Fruit fly (Drosophila melanogaster) whole organism, prepupa: ENCODE measurements around the gene CG32280.

ENCODE experiments used
- Blimp-1 ChIP-seq: fragments of 200-800 bp; sonication (Bioruptor generic); optimal IDR thresholded peaks from 3 replicates; lab custom pipeline; 2017; ENCODE audit warnings: missing biosample characterization, missing genetic modification characterization, mild to moderate bottlenecking, moderate library complexity, missing genetic modification reagents
- CG10669 ChIP-seq: fragments of 200-800 bp; sonication (Bioruptor generic); optimal IDR thresholded peaks from 3 replicates; lab custom pipeline; 2018; ENCODE audit warnings: missing biosample characterization, mild to moderate bottlenecking, missing genetic modification characterization, moderate library complexity
- CG15336 ChIP-seq: fragments of 200-800 bp; sonication (Bioruptor generic); IDR thresholded peaks from 2 replicates; pipeline ENCODE4 v1.3.6; 2022; ENCODE audit warnings: missing biosample characterization, missing genetic modification characterization
- CG16779 ChIP-seq: fragments of 200-800 bp; sonication (Bioruptor generic); optimal IDR thresholded peaks from 3 replicates; lab custom pipeline; 2017; ENCODE audit warnings: missing biosample characterization, mild to moderate bottlenecking, missing genetic modification characterization
- CG32006 ChIP-seq: fragments of 200-800 bp; sonication (Bioruptor generic); optimal IDR thresholded peaks from 3 replicates; lab custom pipeline; 2017; ENCODE audit warnings: missing biosample characterization, mild to moderate bottlenecking, missing genetic modification characterization
- CG34406 ChIP-seq: fragments of 200-800 bp; sonication (Bioruptor generic); optimal IDR thresholded peaks from 3 replicates; lab custom pipeline; 2016; ENCODE audit warnings: missing biosample characterization, missing genetic modification characterization
- CG4318 ChIP-seq: fragments of 200-800 bp; sonication (Bioruptor generic); optimal IDR thresholded peaks from 3 replicates; lab custom pipeline; 2017; ENCODE audit warnings: missing biosample characterization, mild to moderate bottlenecking, missing genetic modification characterization
- CG6792 ChIP-seq: fragments of 200-800 bp; sonication (Bioruptor generic); optimal IDR thresholded peaks from 3 replicates; lab custom pipeline; 2016; ENCODE audit warnings: missing biosample characterization, missing genetic modification characterization
- CG6808 ChIP-seq: fragments of 200-800 bp; sonication (Bioruptor generic); optimal IDR thresholded peaks from 3 replicates; lab custom pipeline; 2017; ENCODE audit warnings: missing biosample characterization, missing genetic modification characterization, mild to moderate bottlenecking, moderate library complexity, missing genetic modification reagents
- CG7368 ChIP-seq: fragments of 200-800 bp; sonication (Bioruptor generic); optimal IDR thresholded peaks from 3 replicates; lab custom pipeline; 2016; ENCODE audit warnings: missing biosample characterization, missing genetic modification characterization
- CG8319 ChIP-seq: fragments of 200-800 bp; sonication (Bioruptor generic); optimal IDR thresholded peaks from 3 replicates; lab custom pipeline; 2016; ENCODE audit warnings: missing biosample characterization, missing genetic modification characterization
- CG8632 ChIP-seq: fragments of 200-800 bp; sonication (Bioruptor generic); optimal IDR thresholded peaks from 3 replicates; lab custom pipeline; 2016; ENCODE audit warnings: missing biosample characterization, missing genetic modification characterization
- CG9139 ChIP-seq: fragments of 200-800 bp; sonication (Bioruptor generic); optimal IDR thresholded peaks from 3 replicates; lab custom pipeline; 2017; ENCODE audit warnings: missing biosample characterization, mild to moderate bottlenecking, missing genetic modification characterization
- Eip75B ChIP-seq: fragments of 200-800 bp; sonication (Bioruptor generic); optimal IDR thresholded peaks from 3 replicates; lab custom pipeline; 2016; ENCODE audit warnings: missing biosample characterization, missing genetic modification characterization
- Eip93F ChIP-seq: fragments of 200-800 bp; sonication (Bioruptor generic); optimal IDR thresholded peaks from 2 replicates; lab custom pipeline; 2016; ENCODE audit warnings: missing biosample characterization, mild to moderate bottlenecking, missing genetic modification characterization
- Ets21C ChIP-seq: fragments of 200-800 bp; sonication (Bioruptor generic); optimal IDR thresholded peaks from 3 replicates; lab custom pipeline; 2016; ENCODE audit warnings: missing biosample characterization, missing genetic modification characterization
- Hr38 ChIP-seq: sonication (Bioruptor generic); optimal IDR thresholded peaks from 2 replicates; lab custom pipeline; 2016; ENCODE audit warnings: missing biosample characterization, missing genetic modification characterization
- Hr39 ChIP-seq: fragments of 200-800 bp; sonication (Bioruptor generic); optimal IDR thresholded peaks from 2 replicates; lab custom pipeline; 2016; ENCODE audit warnings: missing biosample characterization, missing genetic modification characterization
- Met ChIP-seq: fragments of 200-800 bp; sonication (Bioruptor generic); optimal IDR thresholded peaks from 3 replicates; lab custom pipeline; 2016; ENCODE audit warnings: missing biosample characterization, missing genetic modification characterization
- Smox ChIP-seq: fragments of 200-800 bp; sonication (Bioruptor generic); optimal IDR thresholded peaks from 3 replicates; lab custom pipeline; 2016; ENCODE audit warnings: missing biosample characterization, missing genetic modification characterization
- Sox102F ChIP-seq: fragments of 200-800 bp; sonication (Bioruptor generic); optimal IDR thresholded peaks from 2 replicates; lab custom pipeline; 2016; ENCODE audit warnings: missing biosample characterization, mild to moderate bottlenecking, missing genetic modification characterization
- achi ChIP-seq: fragments of 200-800 bp; sonication (Bioruptor generic); optimal IDR thresholded peaks from 3 replicates; lab custom pipeline; 2016; ENCODE audit warnings: missing biosample characterization, missing genetic modification characterization
- acj6 ChIP-seq: fragments of 200-800 bp; sonication (Bioruptor generic); optimal IDR thresholded peaks from 3 replicates; lab custom pipeline; 2016; ENCODE audit warnings: missing biosample characterization, missing genetic modification characterization
- esn ChIP-seq: fragments of 200-800 bp; sonication (Bioruptor generic); optimal IDR thresholded peaks from 2 replicates; lab custom pipeline; 2016; ENCODE audit warnings: missing biosample characterization, mild to moderate bottlenecking, missing genetic modification characterization, moderate library complexity
- fd59A ChIP-seq: fragments of 200-800 bp; sonication (Bioruptor generic); optimal IDR thresholded peaks from 2 replicates; lab custom pipeline; 2017; ENCODE audit warnings: missing biosample characterization, mild to moderate bottlenecking, missing genetic modification characterization, missing genetic modification reagents
- lz ChIP-seq: fragments of 200-800 bp; sonication (Bioruptor generic); optimal IDR thresholded peaks from 3 replicates; lab custom pipeline; 2016; ENCODE audit warnings: missing biosample characterization, missing genetic modification characterization
- net ChIP-seq: fragments of 200-800 bp; sonication (Bioruptor generic); optimal IDR thresholded peaks from 3 replicates; lab custom pipeline; 2016; ENCODE audit warnings: missing biosample characterization, missing genetic modification characterization
- pdm3 ChIP-seq: fragments of 200-800 bp; sonication (Bioruptor generic); optimal IDR thresholded peaks from 3 replicates; lab custom pipeline; 2016; ENCODE audit warnings: missing biosample characterization, missing genetic modification characterization
- salr ChIP-seq, 2 experiments: fragments of 200-800 bp; sonication (Bioruptor generic); optimal IDR thresholded peaks; 3 replicates each; lab custom pipeline; 2016 to 2018; ENCODE audit warnings: missing biosample characterization in 2 of 2, missing genetic modification characterization in 2 of 2, mild to moderate bottlenecking in 1 of 2
- spab ChIP-seq: fragments of 200-800 bp; sonication (Bioruptor generic); optimal IDR thresholded peaks from 2 replicates; lab custom pipeline; 2017; ENCODE audit warnings: missing biosample characterization, mild to moderate bottlenecking, missing genetic modification characterization, missing genetic modification reagents
- ss ChIP-seq, 2 experiments: fragments of 200-800 bp; sonication (Bioruptor generic); optimal IDR thresholded peaks; 2 replicates in 1 of 2; 3 replicates in 1 of 2; lab custom pipeline; 2017 to 2018; ENCODE audit warnings: mild to moderate bottlenecking in 2 of 2, missing biosample characterization in 2 of 2, missing genetic modification characterization in 2 of 2, moderate library complexity in 1 of 2
- topi ChIP-seq: fragments of 200-800 bp; sonication (Bioruptor generic); optimal IDR thresholded peaks from 3 replicates; lab custom pipeline; 2016; ENCODE audit warnings: missing biosample characterization, missing genetic modification characterization

The CG32280 gene

dm6 chr3L:3198447-3199402, 33.7 kb downstream of the CG32280 start, which contains the start of the genes CG32276 and gry (continued):
- TF ChIP-seq Smox (GFP tag; lab: Kevin White, UChicago) (no peak), CG8319 (GFP tag; lab: Kevin White, UChicago) (peak; percentile 57), acj6 (GFP tag; lab: Kevin White, UChicago) (peak; percentile 73), CG4318 (GFP tag; lab: Kevin White, UChicago) (no peak), CG9139 (GFP tag; lab: Kevin White, UChicago) (no peak), spab (GFP tag; lab: Kevin White, UChicago) (no peak), pdm3 (GFP tag; lab: Kevin White, UChicago) (no peak), CG6792 (GFP tag; lab: Kevin White, UChicago) (peak; percentile 78), Eip93F (GFP tag; lab: Kevin White, UChicago) (peak; percentile 78), CG10669 (GFP tag; lab: Kevin White, UChicago) (no peak)

dm6 chr3L:3203062-3203461, 38.1 kb downstream of the CG32280 start, which contains the start of gene CG32271:
Gene CG32271, minus strand, starts transcription at chr3L:3203162.
- TF ChIP-seq Sox102F (GFP tag; lab: Kevin White, UChicago) (no peak), CG7368 (GFP tag; lab: Kevin White, UChicago) (no peak)

- TF ChIP-seq Blimp-1 = no peak
- no peak for TF ChIP-seq CG32006 (GFP tag; lab: Kevin White, UChicago)
- TF ChIP-seq esn (GFP tag; lab: Kevin White, UChicago) = no peak
- TF ChIP-seq fd59A (GFP tag; lab: Kevin White, UChicago) = no peak
- TF ChIP-seq CG9139 (GFP tag; lab: Kevin White, UChicago) = no peak
- TF ChIP-seq Hr39 (GFP tag; lab: Kevin White, UChicago) = no peak
- TF ChIP-seq salr (GFP tag; optimal IDR thresholded peaks at IDR 0.05; lab: Kevin White, UChicago) = no peak
- TF ChIP-seq Eip75B (GFP tag; lab: Kevin White, UChicago) = no peak
- TF ChIP-seq Eip93F (GFP tag; lab: Kevin White, UChicago) = no peak
These were observed 39.4 kb downstream of the CG32280 start, which contains the start of gene CG33159 for dm6 chr3L:3204348-3204747. Gene CG33159, minus strand, starts transcription at chr3L:3204448.

dm6 chr3L:3205349-3205748, 40.4 kb downstream of the CG32280 start, which contains the start of gene CG32277:
Gene CG32277, minus strand, starts transcription at chr3L:3205449.
- TF ChIP-seq Smox (GFP tag; lab: Kevin White, UChicago) = no peak
- no peak for TF ChIP-seq CG34406 (GFP tag; lab: Kevin White, UChicago)
- TF ChIP-seq CG8632 (GFP tag; lab: Kevin White, UChicago) = no peak
- no peak for TF ChIP-seq topi (GFP tag; lab: Kevin White, UChicago)
- no peak for TF ChIP-seq achi
- TF ChIP-seq, all 60 proteins: peak for 0

dm6 chr3L:3206263-3206662, 41.3 kb downstream of the CG32280 start, which contains the start of gene CG33160:
Gene CG33160, minus strand, starts transcription at chr3L:3206363.
- TF ChIP-seq CG4318 (GFP tag; lab: Kevin White, UChicago) = no peak
- TF ChIP-seq CG8319 (GFP tag; lab: Kevin White, UChicago) = no peak
- no peak for TF ChIP-seq lz
- no peak for TF ChIP-seq Blimp-1
- no peak for TF ChIP-seq CG15336
- TF ChIP-seq Smox (GFP tag; lab: Kevin White, UChicago) = no peak
- no peak for TF ChIP-seq CG6808 (GFP tag; lab: Kevin White, UChicago)
- no peak for TF ChIP-seq Ets21C (GFP tag; lab: Kevin White, UChicago)
- TF ChIP-seq Eip75B (GFP tag; lab: Kevin White, UChicago) = no peak
- TF ChIP-seq CG16779 (tag; lab: Kevin White, UChicago) = no peak
- no peak for TF ChIP-seq Met
- no peak for TF ChIP-seq net (GFP tag; lab: Kevin White, UChicago)
- TF ChIP-seq ss (GFP tag; optimal IDR thresholded peaks at IDR 0.05; lab: Kevin White, UChicago) = no peak
- no peak for TF ChIP-seq CG9139 (GFP tag; lab: Kevin White, UChicago)
- TF ChIP-seq CG8632 (GFP tag; lab: Kevin White, UChicago) = no peak
- no peak for TF ChIP-seq Hr38 (GFP tag; lab: Kevin White, UChicago)
